ENCODE assay signal across 2 fruit fly cellular contexts in the genomic region with DNA sequence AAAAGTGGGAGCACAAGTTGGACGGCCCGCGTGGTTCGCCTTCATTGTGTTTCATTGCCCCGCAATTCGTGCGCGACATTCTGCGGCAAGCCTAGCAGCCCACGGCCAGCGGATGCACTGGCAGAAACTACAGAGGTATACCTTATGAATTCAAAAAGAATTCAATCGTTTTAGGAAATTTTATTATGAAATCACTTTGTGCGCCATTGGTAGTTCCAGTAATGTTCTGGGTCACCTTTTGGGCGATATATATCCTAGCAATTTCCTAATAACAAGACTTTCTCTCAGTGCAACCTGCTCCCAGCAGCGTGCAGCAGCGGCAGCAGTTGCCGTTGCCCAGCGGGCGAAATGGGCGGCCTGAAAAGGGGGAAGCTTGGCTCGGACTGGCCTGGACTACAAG.
A peak's percentile ranks its signal among the peaks of the same experiment; 100 is the strongest.
TF ChIP-seq lines count a peak whose summit lies in the region.

No protein-coding gene starts in this region.

TF ChIP-seq in whole organism, embryonic, 481 proteins besides CTCF, POLR2A, EP300 and RAD21 (continued from another document and continues in another):
- TF ChIP-seq cas (GFP tag; IDR thresholded peaks at IDR 0.05; lab: Robert Waterston, UW) = no peak
- no peak for TF ChIP-seq CG14667 (GFP tag; IDR thresholded peaks at IDR 0.05; lab: Robert Waterston, UW)
- no peak for TF ChIP-seq Asciz (GFP tag; optimal IDR thresholded peaks at IDR 0.05; lab: Kevin White, UChicago)
- TF ChIP-seq chif (GFP tag; optimal IDR thresholded peaks at IDR 0.05; lab: Kevin White, UChicago) = peak in 1 of 2 experiments; percentile 36
- no peak for TF ChIP-seq CG5180 (GFP tag; optimal IDR thresholded peaks at IDR 0.05; lab: Kevin White, UChicago)
- TF ChIP-seq Dref (GFP tag; IDR thresholded peaks at IDR 0.05; lab: Robert Waterston, UW) = no peak
- TF ChIP-seq ci (GFP tag; IDR thresholded peaks at IDR 0.05; lab: Robert Waterston, UW) = no peak
- TF ChIP-seq unc-4 (GFP tag; IDR thresholded peaks at IDR 0.05; lab: Robert Waterston, UW; ENCODE audit: partially characterized antibody) = no peak
- TF ChIP-seq CG7556 (GFP tag; optimal IDR thresholded peaks at IDR 0.05; lab: Kevin White, UChicago) = no peak
- peak; percentile 30; the same call in 1 of the 2 replicates for TF ChIP-seq CG4404 (GFP tag; IDR thresholded peaks at IDR 0.05; lab: Robert Waterston, UW)
- no peak for TF ChIP-seq mirr (GFP tag; optimal IDR thresholded peaks at IDR 0.05; lab: Kevin White, UChicago)
- TF ChIP-seq Aef1 (GFP tag; IDR thresholded peaks at IDR 0.05; lab: Robert Waterston, UW) = no peak
- TF ChIP-seq CG11247 (GFP tag; IDR thresholded peaks at IDR 0.05; lab: Robert Waterston, UW) = no peak
- TF ChIP-seq pros (GFP tag; optimal IDR thresholded peaks at IDR 0.05; lab: Kevin White, UChicago) = no peak
- no peak for TF ChIP-seq CG34376 (GFP tag; optimal IDR thresholded peaks at IDR 0.05; lab: Kevin White, UChicago)
- no peak for TF ChIP-seq CG10959 (GFP tag; IDR thresholded peaks at IDR 0.05; lab: Robert Waterston, UW)
- peak; percentile 49 for TF ChIP-seq sisA (GFP tag; IDR thresholded peaks at IDR 0.05; lab: Robert Waterston, UW)
- TF ChIP-seq Meics (GFP tag; optimal IDR thresholded peaks at IDR 0.05; lab: Kevin White, UChicago) = no peak
- no peak for TF ChIP-seq Trl (optimal IDR thresholded peaks at IDR 0.05; lab: Kevin White, UChicago)
- no peak for TF ChIP-seq Trl (GFP tag; optimal IDR thresholded peaks at IDR 0.05; lab: Kevin White, UChicago)
- no peak for TF ChIP-seq Spps (tag; optimal IDR thresholded peaks at IDR 0.05; lab: Kevin White, UChicago)
- no peak for TF ChIP-seq CG3065 (GFP tag; optimal IDR thresholded peaks at IDR 0.05; lab: Kevin White, UChicago)
- peak; percentile 2 for TF ChIP-seq Antp (GFP tag; optimal IDR thresholded peaks at IDR 0.05; lab: Kevin White, UChicago)
- TF ChIP-seq CG7372 (GFP tag; IDR thresholded peaks at IDR 0.05; lab: Robert Waterston, UW) = no peak
- TF ChIP-seq zfh1 (GFP tag; IDR thresholded peaks at IDR 0.05; lab: Robert Waterston, UW) = 0 out of 3 replicates have a peak, but pooled peaks have one; percentile 30
- no peak for TF ChIP-seq CG6765 (GFP tag; optimal IDR thresholded peaks at IDR 0.05; lab: Kevin White, UChicago)
- 0 out of 3 replicates have a peak, but pooled peaks have one; percentile 34 for TF ChIP-seq Optix (GFP tag; IDR thresholded peaks at IDR 0.05; lab: Robert Waterston, UW)
- TF ChIP-seq dm (GFP tag; optimal IDR thresholded peaks at IDR 0.05; lab: Kevin White, UChicago) = no peak
- peak; percentile 72 for TF ChIP-seq Drgx (GFP tag; IDR thresholded peaks at IDR 0.05; lab: Robert Waterston, UW)
- TF ChIP-seq Ravus (GFP tag; IDR thresholded peaks at IDR 0.05; lab: Robert Waterston, UW) = no peak
- no peak for TF ChIP-seq CG6254 (GFP tag; optimal IDR thresholded peaks at IDR 0.05; lab: Kevin White, UChicago)
- TF ChIP-seq Gug (GFP tag; IDR thresholded peaks at IDR 0.05; lab: Robert Waterston, UW) = no peak
- no peak for TF ChIP-seq da (GFP tag; optimal IDR thresholded peaks at IDR 0.05; lab: Kevin White, UChicago)
- TF ChIP-seq hbn (GFP tag; IDR thresholded peaks at IDR 0.05; lab: Robert Waterston, UW; ENCODE audit: partially characterized antibody) = no peak
- no peak for TF ChIP-seq CG12769 (tag; optimal IDR thresholded peaks at IDR 0.05; lab: Kevin White, UChicago)
- peak; percentile 48 for TF ChIP-seq CG1603 (tag; optimal IDR thresholded peaks at IDR 0.05; lab: Kevin White, UChicago)
- no peak for TF ChIP-seq gfzf (GFP tag; optimal IDR thresholded peaks at IDR 0.05; lab: Kevin White, UChicago)
- peak; percentile 1 for TF ChIP-seq Blimp-1 (GFP tag; optimal IDR thresholded peaks at IDR 0.05; lab: Kevin White, UChicago)
- TF ChIP-seq Scr (GFP tag; IDR thresholded peaks at IDR 0.05; lab: Robert Waterston, UW; ENCODE audit: partially characterized antibody) = no peak
- TF ChIP-seq ems (GFP tag; optimal IDR thresholded peaks at IDR 0.05; lab: Kevin White, UChicago) = no peak
- TF ChIP-seq crc (GFP tag; optimal IDR thresholded peaks at IDR 0.05; lab: Kevin White, UChicago) = no peak
- no peak for TF ChIP-seq scrt (GFP tag; optimal IDR thresholded peaks at IDR 0.05; lab: Kevin White, UChicago)
- TF ChIP-seq CG1529 (GFP tag; optimal IDR thresholded peaks at IDR 0.05; lab: Kevin White, UChicago) = no peak
- peak; percentile 2 for TF ChIP-seq nmo (GFP tag; optimal IDR thresholded peaks at IDR 0.05; lab: Kevin White, UChicago)
- TF ChIP-seq CG7357 (GFP tag; IDR thresholded peaks at IDR 0.05; lab: Robert Waterston, UW) = no peak
- TF ChIP-seq D (optimal IDR thresholded peaks at IDR 0.05; lab: Kevin White, UChicago) = no peak
- TF ChIP-seq D (GFP tag; optimal IDR thresholded peaks at IDR 0.05; lab: Kevin White, UChicago) = no peak
- no peak for TF ChIP-seq CG10267 (tag; optimal IDR thresholded peaks at IDR 0.05; lab: Kevin White, UChicago)
- no peak for TF ChIP-seq E2f2 (GFP tag; IDR thresholded peaks at IDR 0.05; lab: Robert Waterston, UW)
- no peak for TF ChIP-seq sna (GFP tag; IDR thresholded peaks at IDR 0.05; lab: Robert Waterston, UW; ENCODE audit: partially characterized antibody)
- TF ChIP-seq PHDP (tag; optimal IDR thresholded peaks at IDR 0.05; lab: Kevin White, UChicago) = no peak
- TF ChIP-seq CG13775 (GFP tag; optimal IDR thresholded peaks at IDR 0.05; lab: Kevin White, UChicago) = no peak
- TF ChIP-seq gem (tag; optimal IDR thresholded peaks at IDR 0.05; lab: Kevin White, UChicago) = peak; percentile 16
- 0 out of 2 replicates have a peak, but pooled peaks have one; percentile 21 for TF ChIP-seq ttk (GFP tag; IDR thresholded peaks at IDR 0.05; lab: Robert Waterston, UW)
- TF ChIP-seq br (optimal IDR thresholded peaks at IDR 0.05; lab: Kevin White, UChicago) = no peak
- no peak for TF ChIP-seq ato (GFP tag; IDR thresholded peaks at IDR 0.05; lab: Robert Waterston, UW; ENCODE audit: partially characterized antibody)
- no peak for TF ChIP-seq eve (GFP tag; optimal IDR thresholded peaks at IDR 0.05; lab: Kevin White, UChicago)
- TF ChIP-seq ftz-f1 (GFP tag; optimal IDR thresholded peaks at IDR 0.05; lab: Kevin White, UChicago) = no peak
- no peak for TF ChIP-seq CG12299 (tag; optimal IDR thresholded peaks at IDR 0.05; lab: Kevin White, UChicago)
- no peak for TF ChIP-seq wdn (GFP tag; IDR thresholded peaks at IDR 0.05; lab: Robert Waterston, UW)
- TF ChIP-seq fd3F (GFP tag; optimal IDR thresholded peaks at IDR 0.05; lab: Kevin White, UChicago) = no peak
- no peak for TF ChIP-seq esg (GFP tag; conservative IDR thresholded peaks at IDR 0.05; lab: Robert Waterston, UW)
- no peak for TF ChIP-seq CG10274 (GFP tag; optimal IDR thresholded peaks at IDR 0.05; lab: Kevin White, UChicago)
- TF ChIP-seq Neu2 (GFP tag; optimal IDR thresholded peaks at IDR 0.05; lab: Kevin White, UChicago; ENCODE audit: borderline replicate concordance) = no peak
- TF ChIP-seq CG13424 (tag; optimal IDR thresholded peaks at IDR 0.05; lab: Kevin White, UChicago) = no peak

TF ChIP-seq in whole organism, prepupa, 60 proteins besides CTCF, POLR2A, EP300 and RAD21 (continued from another document):
- TF ChIP-seq CG3032 (tag; optimal IDR thresholded peaks at IDR 0.05; lab: Kevin White, UChicago) (peak; percentile 61), Met (GFP tag; optimal IDR thresholded peaks at IDR 0.05; lab: Kevin White, UChicago) (peak; percentile 18), Gug (GFP tag; IDR thresholded peaks at IDR 0.05; lab: Robert Waterston, UW) (peak; percentile 62), spab (GFP tag; optimal IDR thresholded peaks at IDR 0.05; lab: Kevin White, UChicago) (peak; percentile 62), CG11762 (GFP tag; optimal IDR thresholded peaks at IDR 0.05; lab: Kevin White, UChicago; ENCODE audit: insufficient read depth) (peak; percentile 29), Blimp-1 (GFP tag; optimal IDR thresholded peaks at IDR 0.05; lab: Kevin White, UChicago) (no peak), CG3919 (GFP tag; optimal IDR thresholded peaks at IDR 0.05; lab: Kevin White, UChicago) (peak; percentile 70), CG31627 (GFP tag; optimal IDR thresholded peaks at IDR 0.05; lab: Kevin White, UChicago) (peak; percentile 30), pdm3 (GFP tag; optimal IDR thresholded peaks at IDR 0.05; lab: Kevin White, UChicago) (peak; percentile 74), acj6 (GFP tag; optimal IDR thresholded peaks at IDR 0.05; lab: Kevin White, UChicago) (peak; percentile 60), CG32006 (GFP tag; optimal IDR thresholded peaks at IDR 0.05; lab: Kevin White, UChicago) (peak; percentile 81), achi (GFP tag; optimal IDR thresholded peaks at IDR 0.05; lab: Kevin White, UChicago) (peak; percentile 65), Hr39 (GFP tag; optimal IDR thresholded peaks at IDR 0.05; lab: Kevin White, UChicago) (peak; percentile 18), Eip78C (GFP tag; lab: Kevin White, UChicago) (peak; percentile 87), fd85E (GFP tag; optimal IDR thresholded peaks at IDR 0.05; lab: Kevin White, UChicago) (no peak), CG10669 (GFP tag; optimal IDR thresholded peaks at IDR 0.05; lab: Kevin White, UChicago) (peak; percentile 70), CG15336 (GFP tag; IDR thresholded peaks at IDR 0.05; lab: Robert Waterston, UW) (peak; percentile 82), esn (GFP tag; optimal IDR thresholded peaks at IDR 0.05; lab: Kevin White, UChicago) (peak; percentile 17), Sox14 (GFP tag; optimal IDR thresholded peaks at IDR 0.05; lab: Kevin White, UChicago) (peak; percentile 52), dac (GFP tag; optimal IDR thresholded peaks at IDR 0.05; lab: Kevin White, UChicago) (peak; percentile 66), CG7368 (GFP tag; optimal IDR thresholded peaks at IDR 0.05; lab: Kevin White, UChicago) (peak; percentile 32), CG9139 (GFP tag; optimal IDR thresholded peaks at IDR 0.05; lab: Kevin White, UChicago) (peak; percentile 10), Smox (GFP tag; optimal IDR thresholded peaks at IDR 0.05; lab: Kevin White, UChicago) (no peak), dsx (GFP tag; optimal IDR thresholded peaks at IDR 0.05; lab: Kevin White, UChicago; ENCODE audit: poor library complexity, severe bottlenecking) (peak; percentile 55), ss (GFP tag; optimal IDR thresholded peaks at IDR 0.05; lab: Kevin White, UChicago) (peak; percentile 44 to 52), CG11294 (GFP tag; IDR thresholded peaks at IDR 0.05; lab: Robert Waterston, UW) (peak; percentile 50), cyc (GFP tag; optimal IDR thresholded peaks at IDR 0.05; lab: Kevin White, UChicago) (peak; percentile 10), fkh (GFP tag; optimal IDR thresholded peaks at IDR 0.05; lab: Kevin White, UChicago) (no peak), vri (GFP tag; optimal IDR thresholded peaks at IDR 0.05; lab: Kevin White, UChicago) (no peak), CG4318 (GFP tag; optimal IDR thresholded peaks at IDR 0.05; lab: Kevin White, UChicago) (peak; percentile 67), CG8319 (GFP tag; optimal IDR thresholded peaks at IDR 0.05; lab: Kevin White, UChicago) (no peak), CG1621 (tag; optimal IDR thresholded peaks at IDR 0.05; lab: Kevin White, UChicago) (peak; percentile 60), OdsH (GFP tag; optimal IDR thresholded peaks at IDR 0.05; lab: Kevin White, UChicago) (peak; percentile 69), net (GFP tag; optimal IDR thresholded peaks at IDR 0.05; lab: Kevin White, UChicago) (peak; percentile 53), Ets21C (GFP tag; optimal IDR thresholded peaks at IDR 0.05; lab: Kevin White, UChicago) (no peak), fd59A (GFP tag; optimal IDR thresholded peaks at IDR 0.05; lab: Kevin White, UChicago) (peak; percentile 59), Hr4 (GFP tag; optimal IDR thresholded peaks at IDR 0.05; lab: Kevin White, UChicago) (peak; percentile 74)
TF ChIP-seq in whole organism, prepupa: peak in this region for 49.
